Fruit fly (Drosophila melanogaster): Measurements from ENCODE around the gene pcx.

DNA sequence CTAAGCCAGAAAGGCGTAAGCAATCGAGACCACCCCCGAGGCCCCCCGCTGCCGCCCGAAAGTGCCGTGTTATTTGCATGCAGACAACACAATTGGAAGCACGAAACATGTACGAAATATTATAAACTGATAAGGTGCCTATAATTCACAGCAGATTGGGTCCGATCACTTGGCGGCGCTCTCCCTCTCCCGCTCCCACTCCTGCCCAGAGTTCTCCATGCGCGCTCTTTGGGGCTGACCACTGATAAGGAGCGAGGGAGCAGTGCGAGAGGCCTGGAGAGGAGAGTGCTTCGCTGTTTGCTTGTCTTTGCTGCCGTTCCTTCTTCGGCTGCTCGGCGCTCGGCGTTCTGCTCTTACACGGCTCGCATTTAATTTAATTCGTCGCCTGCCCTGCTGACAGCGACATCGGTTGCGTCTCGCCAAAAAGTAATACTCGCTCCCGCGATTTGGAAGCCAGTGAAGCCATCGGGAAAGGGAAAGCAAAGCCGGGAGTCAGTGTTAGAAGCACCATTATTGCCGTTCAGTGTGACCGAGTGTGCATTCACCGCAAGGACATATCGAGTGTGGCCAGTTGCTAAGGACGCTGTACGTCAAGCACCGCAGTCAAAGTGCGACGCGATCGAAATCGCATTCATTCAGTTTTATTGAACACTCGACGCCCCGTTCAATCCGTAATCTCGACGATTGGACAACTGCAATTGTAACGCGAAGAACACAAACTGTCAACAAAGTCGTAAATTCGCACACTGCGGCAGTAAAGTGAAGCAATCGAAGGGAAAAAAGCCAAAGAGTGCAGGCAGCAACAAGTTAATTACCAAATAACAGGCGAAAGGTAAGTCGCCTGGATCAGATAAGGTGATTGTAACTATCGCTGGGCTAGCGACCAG, 30.6 kb upstream of the pcx start:
- TF ChIP-seq Dll (optimal IDR thresholded peaks at IDR 0.05): peak; percentile 87
- TF ChIP-seq EcR (GFP tag; optimal IDR thresholded peaks at IDR 0.05): no peak
- no peak for TF ChIP-seq usp (GFP tag; optimal IDR thresholded peaks at IDR 0.05)
- TF ChIP-seq CG8478 (optimal IDR thresholded peaks at IDR 0.05): no peak
- no peak for TF ChIP-seq psq (optimal IDR thresholded peaks at IDR 0.05)

Measured in whole organism.